Worm (Caenorhabditis elegans) whole organism, L2 larva: ENCODE measurements around the gene nhr-48.

Source experiments
- C34F6.9 ChIP-seq: fragments of 150-350 bp; optimal IDR thresholded peaks from 2 replicates; lab custom pipeline; 2014; ENCODE audit warnings: missing biosample characterization, missing genetic modification characterization
- F13H6.1 ChIP-seq: sonication (generic microtip); optimal IDR thresholded peaks from 2 replicates; lab custom pipeline; 2016; ENCODE audit warnings: missing genetic modification characterization, missing compliant biosample characterization
- Y55F3AM.14 ChIP-seq: fragments of 200-800 bp; sonication (Bioruptor generic); optimal IDR thresholded peaks from 2 replicates; lab custom pipeline; 2018; ENCODE audit warnings: mild to moderate bottlenecking, missing genetic modification characterization, missing compliant biosample characterization
- alr-1 ChIP-seq: fragments of 150-350 bp; optimal IDR thresholded peaks from 2 replicates; lab custom pipeline; 2014; ENCODE audit warnings: missing biosample characterization, missing genetic modification characterization
- aly-2 ChIP-seq: fragments of 150-350 bp; optimal IDR thresholded peaks from 2 replicates; lab custom pipeline; 2014; ENCODE audit warnings: missing biosample characterization, missing genetic modification characterization
- blmp-1 ChIP-seq: sonication (generic microtip); optimal IDR thresholded peaks from 2 replicates; lab custom pipeline; 2017; ENCODE audit warnings: missing genetic modification characterization, mild to moderate bottlenecking, missing compliant biosample characterization, antibody characterized with exemption, moderate library complexity; ENCODE audit not compliant: insufficient read depth
- ceh-16 ChIP-seq: fragments of 150-350 bp; optimal IDR thresholded peaks from 2 replicates; lab custom pipeline; 2014; ENCODE audit warnings: missing biosample characterization, missing genetic modification characterization
- ceh-82 ChIP-seq: fragments of 150-350 bp; optimal IDR thresholded peaks from 2 replicates; lab custom pipeline; 2014; ENCODE audit warnings: missing biosample characterization, missing genetic modification characterization
- crh-2 ChIP-seq: sonication (generic microtip); optimal IDR thresholded peaks from 2 replicates; lab custom pipeline; 2017; ENCODE audit warnings: missing biosample characterization, missing genetic modification characterization
- dmd-4 ChIP-seq: sonication (generic microtip); optimal IDR thresholded peaks from 2 replicates; lab custom pipeline; 2017; ENCODE audit warnings: missing biosample characterization, missing genetic modification characterization
- egl-27 ChIP-seq: sonication (generic microtip); optimal IDR thresholded peaks from 3 replicates; lab custom pipeline; 2017; ENCODE audit warnings: missing biosample characterization, missing genetic modification reagents, missing genetic modification characterization
- elt-3 ChIP-seq: sonication (generic microtip); optimal IDR thresholded peaks from 2 replicates; lab custom pipeline; 2017; ENCODE audit warnings: missing biosample characterization, missing genetic modification characterization
- fos-1 ChIP-seq: fragments of 150-350 bp; optimal IDR thresholded peaks from 2 replicates; lab custom pipeline; 2014; ENCODE audit warnings: missing biosample characterization, missing genetic modification characterization
- gmeb-1 ChIP-seq: fragments of 150-350 bp; optimal IDR thresholded peaks from 2 replicates; lab custom pipeline; 2014; ENCODE audit warnings: missing biosample characterization, missing genetic modification characterization
- lin-11 ChIP-seq: fragments of 150-350 bp; sonication (generic microtip); optimal IDR thresholded peaks from 2 replicates; lab custom pipeline; 2014; ENCODE audit warnings: missing biosample characterization, missing genetic modification characterization, inconsistent platforms, mixed read lengths
- lin-13 ChIP-seq: fragments of 150-350 bp; optimal IDR thresholded peaks from 2 replicates; lab custom pipeline; 2014; ENCODE audit warnings: missing biosample characterization, missing genetic modification reagents, missing genetic modification characterization
- lin-39 ChIP-seq: fragments of 150-350 bp; optimal IDR thresholded peaks from 2 replicates; lab custom pipeline; 2014; ENCODE audit warnings: missing biosample characterization, missing genetic modification reagents, missing genetic modification characterization
- lsy-2 ChIP-seq, 2 experiments: fragments of 150-350 bp in 1 of 2; sonication (generic microtip) in 1 of 2; optimal IDR thresholded peaks; 2 replicates each; lab custom pipeline; 2014 to 2017; ENCODE audit warnings: missing biosample characterization in 2 of 2, missing genetic modification characterization in 2 of 2
- mab-5 ChIP-seq: fragments of 150-350 bp; optimal IDR thresholded peaks from 2 replicates; lab custom pipeline; 2014; ENCODE audit warnings: missing biosample characterization, missing genetic modification characterization
- mbf-1 ChIP-seq: sonication (generic microtip); optimal IDR thresholded peaks from 2 replicates; lab custom pipeline; 2017; ENCODE audit warnings: missing biosample characterization, missing genetic modification characterization
- mdl-1 ChIP-seq, 2 experiments: fragments of 150-350 bp in 1 of 2; sonication (generic microtip) in 1 of 2; optimal IDR thresholded peaks; 2 replicates each; lab custom pipeline; 2017; ENCODE audit warnings: missing biosample characterization in 2 of 2, missing genetic modification characterization in 2 of 2
- nhr-10 ChIP-seq: sonication (generic microtip); optimal IDR thresholded peaks from 2 replicates; lab custom pipeline; 2017; ENCODE audit warnings: missing biosample characterization, missing genetic modification characterization
- nhr-11 ChIP-seq: fragments of 150-350 bp; optimal IDR thresholded peaks from 2 replicates; lab custom pipeline; 2014; ENCODE audit warnings: missing biosample characterization, missing genetic modification characterization
- nhr-12 ChIP-seq: fragments of 150-350 bp; optimal IDR thresholded peaks from 2 replicates; lab custom pipeline; 2014; ENCODE audit warnings: missing biosample characterization, missing genetic modification characterization
- nhr-129 ChIP-seq: fragments of 150-350 bp; optimal IDR thresholded peaks from 2 replicates; lab custom pipeline; 2014; ENCODE audit warnings: missing biosample characterization, missing genetic modification characterization
- nhr-237 ChIP-seq: fragments of 150-350 bp; optimal IDR thresholded peaks from 2 replicates; lab custom pipeline; 2014; ENCODE audit warnings: missing biosample characterization, missing genetic modification characterization
- nhr-25 ChIP-seq: fragments of 150-350 bp; sonication (generic microtip); optimal IDR thresholded peaks from 3 replicates; lab custom pipeline; 2014; ENCODE audit warnings: missing biosample characterization, missing genetic modification characterization
- nhr-6 ChIP-seq: fragments of 150-350 bp; optimal IDR thresholded peaks from 2 replicates; lab custom pipeline; 2014; ENCODE audit warnings: missing biosample characterization, missing genetic modification characterization
- nhr-77 ChIP-seq: fragments of 150-350 bp; optimal IDR thresholded peaks from 2 replicates; lab custom pipeline; 2014; ENCODE audit warnings: missing biosample characterization, missing genetic modification characterization
- peb-1 ChIP-seq: fragments of 150-350 bp; optimal IDR thresholded peaks from 2 replicates; lab custom pipeline; 2014; ENCODE audit warnings: missing biosample characterization, missing genetic modification characterization
- skn-1 ChIP-seq: sonication (generic microtip); optimal IDR thresholded peaks from 2 replicates; lab custom pipeline; 2017; ENCODE audit warnings: missing biosample characterization, missing genetic modification characterization
- sma-3 ChIP-seq: sonication (generic microtip); optimal IDR thresholded peaks from 2 replicates; lab custom pipeline; 2016; ENCODE audit warnings: missing genetic modification reagents, missing genetic modification characterization, missing compliant biosample characterization
- sma-9 ChIP-seq, 2 experiments: fragments of 150-350 bp in 1 of 2; sonication (generic microtip) in 1 of 2; optimal IDR thresholded peaks; 2 replicates each; lab custom pipeline; 2014 to 2016; ENCODE audit warnings: missing genetic modification characterization in 2 of 2, mild to moderate bottlenecking in 1 of 2, missing biosample characterization in 1 of 2, missing compliant biosample characterization in 1 of 2, missing genetic modification reagents in 1 of 2, moderate library complexity in 1 of 2
- snpc-4 ChIP-seq: fragments of 150-350 bp; optimal IDR thresholded peaks from 2 replicates; lab custom pipeline; 2014; ENCODE audit warnings: missing biosample characterization, missing genetic modification characterization
- unc-55 ChIP-seq: fragments of 150-350 bp; sonication (generic microtip); optimal IDR thresholded peaks from 3 replicates; lab custom pipeline; 2014; ENCODE audit warnings: missing biosample characterization, missing genetic modification reagents, missing genetic modification characterization
- unc-62 ChIP-seq: fragments of 150-350 bp; optimal IDR thresholded peaks from 2 replicates; lab custom pipeline; 2014; ENCODE audit warnings: missing biosample characterization, missing genetic modification reagents, missing genetic modification characterization
- zag-1 ChIP-seq: fragments of 150-350 bp; optimal IDR thresholded peaks from 2 replicates; lab custom pipeline; 2014; ENCODE audit warnings: missing biosample characterization, missing genetic modification characterization
- ztf-1 ChIP-seq: fragments of 200-800 bp; sonication (Bioruptor generic); conservative IDR thresholded peaks from 2 replicates; pipeline ENCODE4 v1.3.6; 2022; ENCODE audit warnings: missing genetic modification characterization, missing compliant biosample characterization
- ztf-11 ChIP-seq: sonication (generic microtip); optimal IDR thresholded peaks from 2 replicates; lab custom pipeline; 2017; ENCODE audit warnings: missing biosample characterization, missing genetic modification characterization

nhr-48 gene

DNA sequence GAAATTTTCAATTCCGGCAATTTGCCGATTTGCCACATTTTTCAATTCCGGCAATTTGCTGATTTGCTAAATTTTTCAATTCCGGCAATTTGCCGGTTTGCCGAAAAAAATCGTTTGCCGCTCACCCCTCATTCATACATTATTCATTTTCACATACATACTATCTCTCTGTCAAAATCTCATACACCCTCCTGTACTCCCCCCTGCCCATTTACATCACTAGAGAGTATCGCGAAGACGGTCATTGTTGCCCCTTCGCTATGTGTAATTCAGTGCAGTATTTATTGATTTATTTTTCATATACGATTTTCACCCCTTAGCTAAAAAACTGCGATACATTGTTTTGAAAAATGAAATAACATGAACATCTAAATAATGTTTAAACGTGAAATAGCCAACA is 28.4 kb downstream of the nhr-48 start (continued):
- TF ChIP-seq nhr-6 (tag; lab: Kevin White, UChicago) = peak; percentile 18
- TF ChIP-seq, all 48 proteins: peak for 21

DNA sequence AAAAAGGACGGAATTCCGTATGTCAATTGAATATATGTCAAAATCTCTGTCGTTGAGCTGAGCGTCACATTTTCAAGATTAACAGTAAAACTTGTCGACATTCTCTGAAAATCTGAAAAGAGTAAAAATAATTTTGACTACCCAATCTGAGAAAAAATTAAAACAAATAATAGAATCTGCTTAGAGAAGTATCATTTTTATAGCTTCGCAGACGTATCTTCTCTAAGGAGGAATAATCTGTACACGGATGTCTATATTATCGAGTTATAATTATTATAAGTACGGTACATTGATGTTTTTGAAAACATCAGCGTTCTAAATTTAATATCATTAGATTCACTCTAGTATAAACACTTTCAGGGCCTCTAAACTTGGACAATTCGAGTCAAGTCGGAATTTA is 32.5 kb downstream of the nhr-48 start, which contains the start of gene srg-64:
Gene srg-64 (minus strand): TSS at position 101 of the 400 bp plus-strand sequence.
- TF ChIP-seq blmp-1 (tag; lab: Kevin White, UChicago) (no peak), sma-3 (GFP tag; lab: Kevin White, UChicago) (no peak), lin-39 (no peak), F13H6.1 (no peak), mab-5 (tag; lab: Kevin White, UChicago) (no peak), lin-13 (no peak), nhr-237 (tag; lab: Kevin White, UChicago) (no peak), lin-11 (no peak), mdl-1 (tag; optimal IDR thresholded peaks at IDR 0.05; lab: Kevin White, UChicago) (no peak), egl-27 (tag; lab: Kevin White, UChicago) (no peak), aly-2 (tag; lab: Kevin White, UChicago) (no peak), ztf-11 (tag; lab: Kevin White, UChicago) (no peak), nhr-6 (tag; lab: Kevin White, UChicago) (no peak), ztf-1 (no peak), nhr-77 (no peak), skn-1 (tag; lab: Kevin White, UChicago) (no peak), alr-1 (tag; lab: Kevin White, UChicago) (no peak), Y55F3AM.14 (GFP tag; lab: Kevin White, UChicago) (no peak), ceh-82 (tag; lab: Kevin White, UChicago) (no peak), dmd-4 (tag; lab: Kevin White, UChicago) (no peak)
- TF ChIP-seq, all 48 proteins: peak for 0

DNA sequence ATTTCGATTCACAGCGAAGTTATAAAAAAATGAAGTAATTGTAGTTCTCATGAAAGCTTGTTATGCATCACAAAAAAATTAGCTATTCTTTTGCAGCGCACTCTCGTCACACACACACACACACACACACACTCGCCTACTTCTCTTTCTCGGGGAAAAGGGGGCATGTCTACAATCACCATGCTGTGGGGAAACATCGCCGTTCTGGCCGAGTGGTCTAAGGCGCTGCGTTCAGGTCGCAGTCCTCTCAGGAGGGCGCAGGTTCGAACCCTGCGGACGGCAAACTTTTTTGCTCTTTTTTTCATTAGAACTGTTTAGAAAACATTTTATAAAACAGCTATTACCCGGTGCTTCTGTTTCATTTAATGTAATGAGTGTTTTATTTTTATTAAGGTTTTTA is 33.8 kb downstream of the nhr-48 start:
- TF ChIP-seq nhr-25 (tag; lab: Kevin White, UChicago) (no peak), skn-1 (tag; lab: Kevin White, UChicago) (no peak), dmd-4 (tag; lab: Kevin White, UChicago) (no peak), nhr-12 (tag; lab: Kevin White, UChicago) (no peak), mdl-1 (tag; optimal IDR thresholded peaks at IDR 0.05; lab: Kevin White, UChicago) (peak in 1 of 2 experiments; percentile 33), nhr-129 (tag; lab: Kevin White, UChicago) (peak; percentile 84), C34F6.9 (peak; percentile 13), blmp-1 (tag; lab: Kevin White, UChicago) (no peak), nhr-11 (tag; lab: Kevin White, UChicago) (no peak), zag-1 (tag; lab: Kevin White, UChicago) (peak; percentile 2), crh-2 (tag; lab: Kevin White, UChicago) (peak; percentile 59), fos-1 (tag; lab: Kevin White, UChicago) (peak; percentile 43), sma-9 (GFP tag; optimal IDR thresholded peaks at IDR 0.05; lab: Kevin White, UChicago) (peak; percentile 53), sma-9 (tag; optimal IDR thresholded peaks at IDR 0.05; lab: Kevin White, UChicago) (no peak), lsy-2 (tag; optimal IDR thresholded peaks at IDR 0.05; lab: Kevin White, UChicago) (peak; percentile 33 to 59), nhr-237 (tag; lab: Kevin White, UChicago) (no peak), unc-55 (peak; percentile 63), F13H6.1 (peak; percentile 41), snpc-4 (tag; lab: Kevin White, UChicago) (peak; percentile 49), unc-62 (GFP tag; lab: Kevin White, UChicago) (no peak), lin-13 (peak; percentile 52), nhr-10 (tag; lab: Kevin White, UChicago) (no peak), ceh-16 (peak; percentile 8), sma-3 (GFP tag; lab: Kevin White, UChicago) (peak; percentile 39), ztf-11 (tag; lab: Kevin White, UChicago) (no peak), lin-11 (peak; percentile 57), gmeb-1 (peak; percentile 57), Y55F3AM.14 (GFP tag; lab: Kevin White, UChicago) (peak; percentile 41)

ce11 chrX:15742310-15742709 is 34.3 kb downstream of the nhr-48 start, which contains the start of gene nhr-255:
TSS of gene nhr-255 (plus strand) at chrX:15742610.
- TF ChIP-seq mbf-1 (tag; lab: Kevin White, UChicago) (no peak), sma-9 (GFP tag; optimal IDR thresholded peaks at IDR 0.05; lab: Kevin White, UChicago) (no peak), sma-9 (tag; optimal IDR thresholded peaks at IDR 0.05; lab: Kevin White, UChicago) (no peak), peb-1 (tag; lab: Kevin White, UChicago) (no peak), blmp-1 (tag; lab: Kevin White, UChicago) (no peak), zag-1 (tag; lab: Kevin White, UChicago) (no peak), elt-3 (tag; lab: Kevin White, UChicago) (no peak)
- TF ChIP-seq, all 48 proteins: peak for 0
